Comparison of ENCODE assay signal across 1 fruit fly cellular context in genomic region chrX:10737422-10738150, dm6.
TF ChIP-seq lines count a peak whose summit lies in the region.

No protein-coding gene starts in this region.

TF ChIP-seq in whole organism, embryonic, 481 proteins besides CTCF, POLR2A, EP300 and RAD21 (continued from another document and continues in another):
- TF ChIP-seq sens-2 (GFP tag; IDR thresholded peaks at IDR 0.05; lab: Robert Waterston, UW) (peak; percentile 86), CG13624 (GFP tag; optimal IDR thresholded peaks at IDR 0.05; lab: Kevin White, UChicago) (peak; percentile 81), maf-S (GFP tag; optimal IDR thresholded peaks at IDR 0.05; lab: Kevin White, UChicago) (peak; percentile 60), CG12769 (tag; optimal IDR thresholded peaks at IDR 0.05; lab: Kevin White, UChicago) (peak; percentile 96), CG16779 (GFP tag; IDR thresholded peaks at IDR 0.05; lab: Robert Waterston, UW) (0 out of 2 replicates have a peak, but pooled peaks have one; percentile 37), CG12236 (GFP tag; optimal IDR thresholded peaks at IDR 0.05; lab: Kevin White, UChicago) (peak; percentile 4), scrt (GFP tag; optimal IDR thresholded peaks at IDR 0.05; lab: Kevin White, UChicago) (peak; percentile 83), CG1792 (GFP tag; optimal IDR thresholded peaks at IDR 0.05; lab: Kevin White, UChicago) (peak; percentile 84), CG6654 (GFP tag; optimal IDR thresholded peaks at IDR 0.05; lab: Kevin White, UChicago) (peak; percentile 73), CoRest (tag; optimal IDR thresholded peaks at IDR 0.05; lab: Kevin White, UChicago) (peak; percentile 86), CG15514 (GFP tag; optimal IDR thresholded peaks at IDR 0.05; lab: Kevin White, UChicago) (peak; percentile 78), Asciz (GFP tag; optimal IDR thresholded peaks at IDR 0.05; lab: Kevin White, UChicago) (peak; percentile 83), Xbp1 (GFP tag; optimal IDR thresholded peaks at IDR 0.05; lab: Kevin White, UChicago) (peak; percentile 68), Antp (GFP tag; optimal IDR thresholded peaks at IDR 0.05; lab: Kevin White, UChicago) (peak; percentile 85), CG33213 (GFP tag; optimal IDR thresholded peaks at IDR 0.05; lab: Kevin White, UChicago) (peak; percentile 69), zfh2 (GFP tag; optimal IDR thresholded peaks at IDR 0.05; lab: Kevin White, UChicago) (peak; percentile 67), croc (GFP tag; conservative IDR thresholded peaks at IDR 0.05; lab: Robert Waterston, UW) (peak; percentile 79), oc (tag; optimal IDR thresholded peaks at IDR 0.05; lab: Kevin White, UChicago) (peak; percentile 90), Atf-2 (GFP tag; optimal IDR thresholded peaks at IDR 0.05; lab: Kevin White, UChicago) (peak; percentile 47), kay (GFP tag; optimal IDR thresholded peaks at IDR 0.05; lab: Kevin White, UChicago) (peak; percentile 22), CG7786 (GFP tag; optimal IDR thresholded peaks at IDR 0.05; lab: Kevin White, UChicago) (peak; percentile 89), Nf-YC (tag; optimal IDR thresholded peaks at IDR 0.05; lab: Kevin White, UChicago) (peak; percentile 54), CG8089 (GFP tag; optimal IDR thresholded peaks at IDR 0.05; lab: Kevin White, UChicago) (peak; percentile 74), MESR4 (GFP tag; optimal IDR thresholded peaks at IDR 0.05; lab: Kevin White, UChicago) (peak; percentile 34), Dbx (GFP tag; IDR thresholded peaks at IDR 0.05; lab: Robert Waterston, UW) (peak; percentile 78), CG8924 (tag; optimal IDR thresholded peaks at IDR 0.05; lab: Kevin White, UChicago) (peak; percentile 88), vnd (GFP tag; IDR thresholded peaks at IDR 0.05; lab: Robert Waterston, UW; ENCODE audit: partially characterized antibody) (no peak), CG8359 (GFP tag; optimal IDR thresholded peaks at IDR 0.05; lab: Kevin White, UChicago; ENCODE audit: borderline replicate concordance) (peak; percentile 42), ara (GFP tag; IDR thresholded peaks at IDR 0.05; lab: Robert Waterston, UW) (peak; percentile 89), CG1603 (tag; optimal IDR thresholded peaks at IDR 0.05; lab: Kevin White, UChicago) (peak; percentile 95), Ravus (GFP tag; IDR thresholded peaks at IDR 0.05; lab: Robert Waterston, UW) (peak; percentile 67), CG16813 (GFP tag; IDR thresholded peaks at IDR 0.05; lab: Robert Waterston, UW; ENCODE audit: partially characterized antibody) (no peak), Lim3 (GFP tag; IDR thresholded peaks at IDR 0.05; lab: Robert Waterston, UW) (peak; percentile 67), dati (GFP tag; IDR thresholded peaks at IDR 0.05; lab: Robert Waterston, UW) (peak; percentile 86), usp (GFP tag; optimal IDR thresholded peaks at IDR 0.05; lab: Kevin White, UChicago) (no peak), danr (GFP tag; IDR thresholded peaks at IDR 0.05; lab: Robert Waterston, UW) (peak; percentile 71), cad (GFP tag; optimal IDR thresholded peaks at IDR 0.05; lab: Kevin White, UChicago) (no peak), Spps (tag; optimal IDR thresholded peaks at IDR 0.05; lab: Kevin White, UChicago) (peak; percentile 69), CG11247 (GFP tag; IDR thresholded peaks at IDR 0.05; lab: Robert Waterston, UW) (peak; percentile 78), klu (GFP tag; IDR thresholded peaks at IDR 0.05; lab: Robert Waterston, UW) (peak; percentile 67), Stat92E (GFP tag; optimal IDR thresholded peaks at IDR 0.05; lab: Kevin White, UChicago) (no peak), her (GFP tag; optimal IDR thresholded peaks at IDR 0.05; lab: Kevin White, UChicago) (peak; percentile 62), CG10274 (GFP tag; optimal IDR thresholded peaks at IDR 0.05; lab: Kevin White, UChicago) (peak; percentile 53), CG42726 (GFP tag; IDR thresholded peaks at IDR 0.05; lab: Robert Waterston, UW; ENCODE audit: partially characterized antibody) (no peak), slou (GFP tag; optimal IDR thresholded peaks at IDR 0.05; lab: Kevin White, UChicago) (peak; percentile 61), CG2202 (tag; optimal IDR thresholded peaks at IDR 0.05; lab: Kevin White, UChicago) (peak; percentile 70), CG2712 (tag; optimal IDR thresholded peaks at IDR 0.05; lab: Kevin White, UChicago) (peak; percentile 92), gsb-n (tag; optimal IDR thresholded peaks at IDR 0.05; lab: Kevin White, UChicago) (peak; percentile 85), CG31441 (GFP tag; IDR thresholded peaks at IDR 0.05; lab: Robert Waterston, UW) (peak; percentile 92), Mrtf (GFP tag; IDR thresholded peaks at IDR 0.05; lab: Robert Waterston, UW) (peak; percentile 82), CG13775 (GFP tag; optimal IDR thresholded peaks at IDR 0.05; lab: Kevin White, UChicago) (peak; percentile 58), Optix (GFP tag; IDR thresholded peaks at IDR 0.05; lab: Robert Waterston, UW) (peak; percentile 90), Dek (tag; optimal IDR thresholded peaks at IDR 0.05; lab: Kevin White, UChicago) (peak; percentile 82), dysf (GFP tag; IDR thresholded peaks at IDR 0.05; lab: Robert Waterston, UW) (peak; percentile 90), zf30C (GFP tag; optimal IDR thresholded peaks at IDR 0.05; lab: Kevin White, UChicago) (peak; percentile 69), CG4404 (GFP tag; IDR thresholded peaks at IDR 0.05; lab: Robert Waterston, UW) (peak; percentile 49), CG17568 (GFP tag; optimal IDR thresholded peaks at IDR 0.05; lab: Kevin White, UChicago) (peak; percentile 80), tna (GFP tag; IDR thresholded peaks at IDR 0.05; lab: Robert Waterston, UW; ENCODE audit: partially characterized antibody) (no peak), CG1529 (GFP tag; optimal IDR thresholded peaks at IDR 0.05; lab: Kevin White, UChicago) (peak; percentile 85), CG10209 (GFP tag; optimal IDR thresholded peaks at IDR 0.05; lab: Kevin White, UChicago) (peak; percentile 85), gfzf (GFP tag; optimal IDR thresholded peaks at IDR 0.05; lab: Kevin White, UChicago) (no peak), CG1602 (GFP tag; optimal IDR thresholded peaks at IDR 0.05; lab: Kevin White, UChicago) (peak; percentile 62), CG9817 (tag; optimal IDR thresholded peaks at IDR 0.05; lab: Kevin White, UChicago) (peak; percentile 84), Tbp (GFP tag; optimal IDR thresholded peaks at IDR 0.05; lab: Kevin White, UChicago) (no peak), Lhr (GFP tag; optimal IDR thresholded peaks at IDR 0.05; lab: Kevin White, UChicago) (peak; percentile 68), slbo (GFP tag; IDR thresholded peaks at IDR 0.05; lab: Robert Waterston, UW) (peak; percentile 87), hbn (GFP tag; IDR thresholded peaks at IDR 0.05; lab: Robert Waterston, UW; ENCODE audit: partially characterized antibody) (no peak), CG12391 (tag; optimal IDR thresholded peaks at IDR 0.05; lab: Kevin White, UChicago) (peak; percentile 88), ttk (GFP tag; IDR thresholded peaks at IDR 0.05; lab: Robert Waterston, UW) (peak; percentile 90), HLHmδ (GFP tag; optimal IDR thresholded peaks at IDR 0.05; lab: Kevin White, UChicago) (no peak), Ssrp (tag; optimal IDR thresholded peaks at IDR 0.05; lab: Kevin White, UChicago) (peak; percentile 88), Mad (GFP tag; optimal IDR thresholded peaks at IDR 0.05; lab: Kevin White, UChicago) (peak; percentile 83), CG1832 (GFP tag; optimal IDR thresholded peaks at IDR 0.05; lab: Kevin White, UChicago) (no peak), rib (GFP tag; IDR thresholded peaks at IDR 0.05; lab: Robert Waterston, UW) (no peak; the same call in 1 of the 2 replicates), Xrp1 (GFP tag; IDR thresholded peaks at IDR 0.05; lab: Robert Waterston, UW) (peak; percentile 90), disco-r (GFP tag; optimal IDR thresholded peaks at IDR 0.05; lab: Kevin White, UChicago) (peak; percentile 43), nmo (GFP tag; optimal IDR thresholded peaks at IDR 0.05; lab: Kevin White, UChicago) (peak; percentile 91), run (tag; optimal IDR thresholded peaks at IDR 0.05; lab: Kevin White, UChicago) (peak; percentile 81), nerfin-2 (GFP tag; IDR thresholded peaks at IDR 0.05; lab: Robert Waterston, UW; ENCODE audit: partially characterized antibody) (no peak), fd96Cb (tag; optimal IDR thresholded peaks at IDR 0.05; lab: Kevin White, UChicago) (peak; percentile 90), CG2875 (GFP tag; optimal IDR thresholded peaks at IDR 0.05; lab: Kevin White, UChicago) (peak; percentile 82), wor (GFP tag; IDR thresholded peaks at IDR 0.05; lab: Robert Waterston, UW) (peak; percentile 81), CG15601 (tag; optimal IDR thresholded peaks at IDR 0.05; lab: Kevin White, UChicago) (peak; percentile 82), unpg (GFP tag; optimal IDR thresholded peaks at IDR 0.05; lab: Kevin White, UChicago) (peak; percentile 90), CG10959 (GFP tag; IDR thresholded peaks at IDR 0.05; lab: Robert Waterston, UW) (peak; percentile 62), CG10565 (GFP tag; optimal IDR thresholded peaks at IDR 0.05; lab: Kevin White, UChicago) (no peak), Scr (GFP tag; IDR thresholded peaks at IDR 0.05; lab: Robert Waterston, UW; ENCODE audit: partially characterized antibody) (no peak), D19A (tag; optimal IDR thresholded peaks at IDR 0.05; lab: Kevin White, UChicago) (peak; percentile 80), CG34376 (GFP tag; optimal IDR thresholded peaks at IDR 0.05; lab: Kevin White, UChicago) (peak; percentile 43), pum (GFP tag; optimal IDR thresholded peaks at IDR 0.05; lab: Kevin White, UChicago) (peak; percentile 84), CG8388 (GFP tag; optimal IDR thresholded peaks at IDR 0.05; lab: Kevin White, UChicago) (peak; percentile 86), Chrac-16 (GFP tag; optimal IDR thresholded peaks at IDR 0.05; lab: Kevin White, UChicago) (peak; percentile 60), tup (GFP tag; optimal IDR thresholded peaks at IDR 0.05; lab: Kevin White, UChicago) (peak; percentile 57), CG12942 (GFP tag; optimal IDR thresholded peaks at IDR 0.05; lab: Kevin White, UChicago) (peak; percentile 43), CG9609 (GFP tag; optimal IDR thresholded peaks at IDR 0.05; lab: Kevin White, UChicago) (peak; percentile 87), tin (GFP tag; optimal IDR thresholded peaks at IDR 0.05; lab: Kevin White, UChicago) (peak; percentile 70), Adf1 (GFP tag; IDR thresholded peaks at IDR 0.05; lab: Robert Waterston, UW) (peak; percentile 56; the same call in 1 of the 2 replicates), CG2199 (GFP tag; IDR thresholded peaks at IDR 0.05; lab: Robert Waterston, UW) (peak; percentile 76; the same call in 2 of the 3 replicates), CG15479 (GFP tag; optimal IDR thresholded peaks at IDR 0.05; lab: Kevin White, UChicago) (no peak), jing (GFP tag; optimal IDR thresholded peaks at IDR 0.05; lab: Kevin White, UChicago) (peak; percentile 77), kni (GFP tag; optimal IDR thresholded peaks at IDR 0.05; lab: Kevin White, UChicago) (peak; percentile 23), jigr1 (GFP tag; IDR thresholded peaks at IDR 0.05; lab: Robert Waterston, UW) (peak; percentile 71), H15 (GFP tag; IDR thresholded peaks at IDR 0.05; lab: Robert Waterston, UW) (peak; percentile 88), Sox100B (GFP tag; optimal IDR thresholded peaks at IDR 0.05; lab: Kevin White, UChicago) (peak; percentile 82), Aef1 (GFP tag; IDR thresholded peaks at IDR 0.05; lab: Robert Waterston, UW) (peak; percentile 82), ato (GFP tag; IDR thresholded peaks at IDR 0.05; lab: Robert Waterston, UW; ENCODE audit: partially characterized antibody) (no peak), CG8281 (tag; optimal IDR thresholded peaks at IDR 0.05; lab: Kevin White, UChicago) (peak; percentile 61), Vsx1 (GFP tag; optimal IDR thresholded peaks at IDR 0.05; lab: Kevin White, UChicago) (peak; percentile 73), Elba2 (GFP tag; optimal IDR thresholded peaks at IDR 0.05; lab: Kevin White, UChicago) (no peak), mld (GFP tag; IDR thresholded peaks at IDR 0.05; lab: Robert Waterston, UW; ENCODE audit: partially characterized antibody) (no peak), Rfx (GFP tag; IDR thresholded peaks at IDR 0.05; lab: Robert Waterston, UW) (peak; percentile 83), unc-4 (GFP tag; IDR thresholded peaks at IDR 0.05; lab: Robert Waterston, UW; ENCODE audit: partially characterized antibody) (no peak), Deaf1 (tag; optimal IDR thresholded peaks at IDR 0.05; lab: Kevin White, UChicago) (peak; percentile 87), lab (GFP tag; optimal IDR thresholded peaks at IDR 0.05; lab: Kevin White, UChicago) (peak; percentile 93), CHES-1-like (GFP tag; optimal IDR thresholded peaks at IDR 0.05; lab: Kevin White, UChicago) (peak; percentile 85), ems (GFP tag; optimal IDR thresholded peaks at IDR 0.05; lab: Kevin White, UChicago) (peak; percentile 84), Blimp-1 (GFP tag; optimal IDR thresholded peaks at IDR 0.05; lab: Kevin White, UChicago) (peak; percentile 90), CG13424 (tag; optimal IDR thresholded peaks at IDR 0.05; lab: Kevin White, UChicago) (peak; percentile 89), Fer1 (GFP tag; optimal IDR thresholded peaks at IDR 0.05; lab: Kevin White, UChicago) (peak; percentile 89), wek (GFP tag; optimal IDR thresholded peaks at IDR 0.05; lab: Kevin White, UChicago) (peak; percentile 73), chm (GFP tag; IDR thresholded peaks at IDR 0.05; lab: Robert Waterston, UW) (peak; percentile 89), CG17829 (tag; optimal IDR thresholded peaks at IDR 0.05; lab: Kevin White, UChicago) (peak; percentile 89), CG7372 (GFP tag; IDR thresholded peaks at IDR 0.05; lab: Robert Waterston, UW) (peak; percentile 78), vfl (GFP tag; optimal IDR thresholded peaks at IDR 0.05; lab: Kevin White, UChicago) (no peak), crol (GFP tag; IDR thresholded peaks at IDR 0.05; lab: Robert Waterston, UW) (no peak; the same call in 1 of the 2 replicates), ftz-f1 (GFP tag; optimal IDR thresholded peaks at IDR 0.05; lab: Kevin White, UChicago) (no peak), YL-1 (GFP tag; optimal IDR thresholded peaks at IDR 0.05; lab: Kevin White, UChicago) (no peak), ci (GFP tag; IDR thresholded peaks at IDR 0.05; lab: Robert Waterston, UW) (peak; percentile 94), br (optimal IDR thresholded peaks at IDR 0.05; lab: Kevin White, UChicago) (no peak), Lpt (GFP tag; optimal IDR thresholded peaks at IDR 0.05; lab: Kevin White, UChicago) (no peak), en (GFP tag; optimal IDR thresholded peaks at IDR 0.05; lab: Kevin White, UChicago) (peak; percentile 47)
